Worm (Caenorhabditis elegans) whole organism, dauer: ENCODE results near the gene srz-9.

ENCODE experiments used
- unc-62 ChIP-seq: sonication (generic microtip); optimal IDR thresholded peaks from 2 replicates; lab custom pipeline; 2017; ENCODE audit warnings: missing biosample characterization, missing genetic modification reagents, missing genetic modification characterization

srz-9 gene

ce11 chrIII:1293135-1293534 lies 29.3 kb downstream of the srz-9 start, which contains the start of gene fbxa-36:
Gene fbxa-36 (minus strand): TSS chrIII:1293235.
- TF ChIP-seq unc-62 = no peak

- TF ChIP-seq unc-62 = no peak
These were observed 31.4 kb downstream of the srz-9 start, which contains the start of gene fbxa-35 for ce11 chrIII:1295149-1295716. Gene fbxa-35 (plus strand): TSS chrIII:1295666.

- no peak for TF ChIP-seq unc-62
These were observed 33.8 kb downstream of the srz-9 start, which contains the start of gene fbxa-28 for ce11 chrIII:1297604-1298003. Gene fbxa-28 (plus strand): TSS chrIII:1297904.

- TF ChIP-seq unc-62 = no peak
These were observed 39.6 kb downstream of the srz-9 start, which contains the start of gene fbxa-75 for ce11 chrIII:1303414-1303813. Gene fbxa-75 (plus strand): TSS chrIII:1303714.

ce11 chrIII:1307333-1307732 lies 43.5 kb downstream of the srz-9 start:
- TF ChIP-seq unc-62 = no peak

- TF ChIP-seq unc-62 = no peak
These were observed 44.4 kb downstream of the srz-9 start, which contains the start of gene fbxa-79 for ce11 chrIII:1308209-1308608. Gene fbxa-79 (minus strand): TSS chrIII:1308294.

ce11 chrIII:1308887-1309286 lies 45.1 kb downstream of the srz-9 start, which contains the start of gene Y82E9BL.12:
Gene Y82E9BL.12 (plus strand): TSS chrIII:1309187.
- TF ChIP-seq unc-62 = no peak

- no peak for TF ChIP-seq unc-62
These were observed 47.6 kb downstream of the srz-9 start for ce11 chrIII:1311367-1311766.

- no peak for TF ChIP-seq unc-62
These were observed 50.5 kb downstream of the srz-9 start for ce11 chrIII:1314283-1314682.
